Fruit fly (Drosophila melanogaster): Measurements from ENCODE around the gene pall.

Gene pall

dm6 chr3L:9487586-9487985 is at the start of gene pall:
Gene pall, minus strand, starts transcription at chr3L:9487790.
- TF ChIP-seq h (optimal IDR thresholded peaks at IDR 0.05), result no peak
- no peak for TF ChIP-seq Sin3A (optimal IDR thresholded peaks at IDR 0.05)
- no peak for TF ChIP-seq ttk (optimal IDR thresholded peaks at IDR 0.05)
- no peak for TF ChIP-seq insv (optimal IDR thresholded peaks at IDR 0.05)
- TF ChIP-seq psq (optimal IDR thresholded peaks at IDR 0.05), result no peak
- no peak for TF ChIP-seq Myc (optimal IDR thresholded peaks at IDR 0.05)

dm6 chr3L:9528835-9529234 is 41.2 kb upstream of the pall start, which contains the start of gene Or67a:
Gene Or67a, plus strand, starts transcription at chr3L:9529067.
- no peak for TF ChIP-seq ttk (optimal IDR thresholded peaks at IDR 0.05)
- TF ChIP-seq Myc (optimal IDR thresholded peaks at IDR 0.05), result no peak
- no peak for TF ChIP-seq insv (optimal IDR thresholded peaks at IDR 0.05)
- TF ChIP-seq Sin3A (optimal IDR thresholded peaks at IDR 0.05), result no peak
- no peak for TF ChIP-seq h (optimal IDR thresholded peaks at IDR 0.05)

dm6 chr3L:9525444-9525843 is 37.9 kb upstream of the pall start, which contains the start of gene CG33700:
Gene CG33700, minus strand, starts transcription at chr3L:9525544.
- no peak for TF ChIP-seq insv (optimal IDR thresholded peaks at IDR 0.05)
- TF ChIP-seq ttk (optimal IDR thresholded peaks at IDR 0.05), result no peak
- TF ChIP-seq psq (optimal IDR thresholded peaks at IDR 0.05), result no peak

dm6 chr3L:9513309-9513708 is 25.7 kb upstream of the pall start, which contains the start of gene CG33702:
Gene CG33702, minus strand, starts transcription at chr3L:9513409.
- TF ChIP-seq h (optimal IDR thresholded peaks at IDR 0.05) (no peak), insv (optimal IDR thresholded peaks at IDR 0.05) (no peak), Myc (optimal IDR thresholded peaks at IDR 0.05) (no peak), ttk (optimal IDR thresholded peaks at IDR 0.05) (no peak), psq (optimal IDR thresholded peaks at IDR 0.05) (no peak), Sin3A (optimal IDR thresholded peaks at IDR 0.05) (no peak)

dm6 chr3L:9512560-9512959 is 25.0 kb upstream of the pall start, which contains the start of gene CG33703:
Gene CG33703, minus strand, starts transcription at chr3L:9512660.
- TF ChIP-seq Myc (optimal IDR thresholded peaks at IDR 0.05), result no peak
- TF ChIP-seq insv (optimal IDR thresholded peaks at IDR 0.05), result no peak
- no peak for TF ChIP-seq Sin3A (optimal IDR thresholded peaks at IDR 0.05)
- TF ChIP-seq h (optimal IDR thresholded peaks at IDR 0.05), result no peak
- TF ChIP-seq psq (optimal IDR thresholded peaks at IDR 0.05), result no peak
- no peak for TF ChIP-seq ttk (optimal IDR thresholded peaks at IDR 0.05)

dm6 chr3L:9511287-9512256 is 24.0 kb upstream of the pall start, which contains the start of gene RpS9:
Gene RpS9, minus strand, starts transcription at chr3L:9511531.
- TF ChIP-seq psq (optimal IDR thresholded peaks at IDR 0.05), result no peak
- TF ChIP-seq insv (optimal IDR thresholded peaks at IDR 0.05), result no peak
- TF ChIP-seq Myc (optimal IDR thresholded peaks at IDR 0.05), result no peak
- no peak for TF ChIP-seq Sin3A (optimal IDR thresholded peaks at IDR 0.05)
- no peak for TF ChIP-seq h (optimal IDR thresholded peaks at IDR 0.05)
- no peak for TF ChIP-seq ttk (optimal IDR thresholded peaks at IDR 0.05)

- TF ChIP-seq psq (optimal IDR thresholded peaks at IDR 0.05) (no peak), insv (optimal IDR thresholded peaks at IDR 0.05) (no peak), h (optimal IDR thresholded peaks at IDR 0.05) (no peak), Sin3A (optimal IDR thresholded peaks at IDR 0.05) (no peak), ttk (optimal IDR thresholded peaks at IDR 0.05) (no peak), Myc (optimal IDR thresholded peaks at IDR 0.05) (no peak)
Observed at dm6 chr3L:9509037-9509830, 21.6 kb upstream of the pall start, which contains the start of gene CG3408. Gene CG3408, minus strand, starts transcription at chr3L:9509583.

dm6 chr3L:9508653-9509036 is 21.1 kb upstream of the pall start:
- no peak for TF ChIP-seq insv (optimal IDR thresholded peaks at IDR 0.05)
- TF ChIP-seq ttk (optimal IDR thresholded peaks at IDR 0.05), result no peak
- no peak for TF ChIP-seq psq (optimal IDR thresholded peaks at IDR 0.05)
- no peak for TF ChIP-seq Sin3A (optimal IDR thresholded peaks at IDR 0.05)

- TF ChIP-seq Sin3A (optimal IDR thresholded peaks at IDR 0.05), result no peak
- TF ChIP-seq h (optimal IDR thresholded peaks at IDR 0.05), result no peak
- TF ChIP-seq psq (optimal IDR thresholded peaks at IDR 0.05), result no peak
- no peak for TF ChIP-seq insv (optimal IDR thresholded peaks at IDR 0.05)
- TF ChIP-seq Myc (optimal IDR thresholded peaks at IDR 0.05), result no peak
- TF ChIP-seq ttk (optimal IDR thresholded peaks at IDR 0.05), result no peak
Observed at dm6 chr3L:9506421-9506820, 18.8 kb upstream of the pall start.

dm6 chr3L:9505713-9506062 is 18.1 kb upstream of the pall start:
- TF ChIP-seq h (optimal IDR thresholded peaks at IDR 0.05) (no peak), Sin3A (optimal IDR thresholded peaks at IDR 0.05) (no peak), insv (optimal IDR thresholded peaks at IDR 0.05) (no peak), ttk (optimal IDR thresholded peaks at IDR 0.05) (no peak), Myc (optimal IDR thresholded peaks at IDR 0.05) (no peak), psq (optimal IDR thresholded peaks at IDR 0.05) (no peak)

dm6 chr3L:9505007-9505712 is 17.6 kb upstream of the pall start, which contains the start of gene path:
Gene path, minus strand, starts transcription at chr3L:9505328.
- TF ChIP-seq insv (optimal IDR thresholded peaks at IDR 0.05), result no peak
- TF ChIP-seq Myc (optimal IDR thresholded peaks at IDR 0.05), result no peak
- no peak for TF ChIP-seq ttk (optimal IDR thresholded peaks at IDR 0.05)
- no peak for TF ChIP-seq psq (optimal IDR thresholded peaks at IDR 0.05)
- no peak for TF ChIP-seq Sin3A (optimal IDR thresholded peaks at IDR 0.05)
- TF ChIP-seq h (optimal IDR thresholded peaks at IDR 0.05), result no peak
